Worm (Caenorhabditis elegans) whole organism, mixed stage, embryonic: ENCODE data around the gene nud-1.

Experiments
- M03D4.4 ChIP-seq: sonication (generic microtip); optimal IDR thresholded peaks from 2 replicates; lab custom pipeline; 2017; ENCODE audit warnings: mild to moderate bottlenecking, missing genetic modification characterization, missing compliant biosample characterization
- nhr-237 ChIP-seq: fragments of 150-350 bp; optimal IDR thresholded peaks from 2 replicates; lab custom pipeline; 2014; ENCODE audit warnings: missing biosample characterization, missing genetic modification characterization
- unc-39 ChIP-seq: fragments of 150-350 bp; optimal IDR thresholded peaks from 2 replicates; lab custom pipeline; 2014; ENCODE audit warnings: missing biosample characterization, missing genetic modification characterization

- TF ChIP-seq nhr-237 (tag; lab: Kevin White, UChicago) (no peak), unc-39 (no peak), M03D4.4 (tag; lab: Kevin White, UChicago) (no peak)
Measured at ce11 chrIII:13305537-13305936, 35.8 kb upstream of the nud-1 start.
